Worm (Caenorhabditis elegans): ENCODE data around the gene F07F6.1.

Gene F07F6.1

ce11 chrII:5474946-5475345 is 37.3 kb downstream of the F07F6.1 start, which contains the start of gene ilcr-2:
Gene ilcr-2, plus strand, starts transcription at chrII:5475246.
- TF ChIP-seq sdz-12 (GFP tag; optimal IDR thresholded peaks at IDR 0.05) = no peak
- no peak for TF ChIP-seq hmg-1.1 (GFP tag; IDR thresholded peaks at IDR 0.05)

- TF ChIP-seq Y75B8A.6 (GFP tag; IDR thresholded peaks at IDR 0.05) (no peak), unc-130 (GFP tag; optimal IDR thresholded peaks at IDR 0.05) (no peak), nhr-41 (GFP tag; IDR thresholded peaks at IDR 0.05) (no peak), lin-38 (GFP tag; IDR thresholded peaks at IDR 0.05) (no peak), egl-27 (tag; optimal IDR thresholded peaks at IDR 0.05) (no peak), sdz-12 (GFP tag; optimal IDR thresholded peaks at IDR 0.05) (no peak), ztf-7 (tag; optimal IDR thresholded peaks at IDR 0.05) (no peak), hlh-11 (tag; optimal IDR thresholded peaks at IDR 0.05) (no peak), F49E8.2 (tag; optimal IDR thresholded peaks at IDR 0.05; ENCODE audit: borderline replicate concordance) (no peak), ctbp-1 (GFP tag; IDR thresholded peaks at IDR 0.05) (no peak), lin-1 (GFP tag; IDR thresholded peaks at IDR 0.05) (no peak), nhr-76 (tag; optimal IDR thresholded peaks at IDR 0.05) (no peak), spr-1 (tag; optimal IDR thresholded peaks at IDR 0.05) (no peak), Y48G9A.11 (GFP tag; IDR thresholded peaks at IDR 0.05) (no peak), ceh-44 (GFP tag; IDR thresholded peaks at IDR 0.05) (no peak), daf-16 (GFP tag; optimal IDR thresholded peaks at IDR 0.05) (no peak), daf-16 (tag; optimal IDR thresholded peaks at IDR 0.05) (no peak), ceh-82 (tag; optimal IDR thresholded peaks at IDR 0.05) (no peak)
Observed at ce11 chrII:5478318-5478717, 40.6 kb downstream of the F07F6.1 start, which contains the start of gene F56D1.1. Gene F56D1.1, plus strand, starts transcription at chrII:5478618.

ce11 chrII:5481982-5482381 is 44.3 kb downstream of the F07F6.1 start, which contains the start of gene cal-8:
Gene cal-8, minus strand, starts transcription at chrII:5482041.
- peak in 1 of 2 experiments; percentile 98 for TF ChIP-seq unc-62 (GFP tag; optimal IDR thresholded peaks at IDR 0.05 in 1 of 2)
- no peak for TF ChIP-seq unc-62 (tag; optimal IDR thresholded peaks at IDR 0.05)
- TF ChIP-seq mdt-29 (GFP tag; IDR thresholded peaks at IDR 0.05) = no peak

- TF ChIP-seq nhr-42 (GFP tag; IDR thresholded peaks at IDR 0.05) (no peak), gei-8 (GFP tag; optimal IDR thresholded peaks at IDR 0.05) (no peak), daf-19 (GFP tag; conservative IDR thresholded peaks at IDR 0.05) (no peak), zfp-3 (GFP tag; conservative IDR thresholded peaks at IDR 0.05) (no peak), Y5F2A.4 (GFP tag; optimal IDR thresholded peaks at IDR 0.05) (no peak), pha-4 (GFP tag; IDR thresholded peaks at IDR 0.05) (no peak), pha-4 (tag; optimal IDR thresholded peaks at IDR 0.05) (no peak), snpc-1.2 (GFP tag; IDR thresholded peaks at IDR 0.05) (no peak), nhr-28 (tag; optimal IDR thresholded peaks at IDR 0.05) (no peak)
Observed at ce11 chrII:5487844-5488243, 50.2 kb downstream of the F07F6.1 start, which contains the start of gene nep-5. Gene nep-5, plus strand, starts transcription at chrII:5488144.
